Worm (Caenorhabditis elegans): ENCODE results near the gene sti-1.

sti-1 gene

DNA sequence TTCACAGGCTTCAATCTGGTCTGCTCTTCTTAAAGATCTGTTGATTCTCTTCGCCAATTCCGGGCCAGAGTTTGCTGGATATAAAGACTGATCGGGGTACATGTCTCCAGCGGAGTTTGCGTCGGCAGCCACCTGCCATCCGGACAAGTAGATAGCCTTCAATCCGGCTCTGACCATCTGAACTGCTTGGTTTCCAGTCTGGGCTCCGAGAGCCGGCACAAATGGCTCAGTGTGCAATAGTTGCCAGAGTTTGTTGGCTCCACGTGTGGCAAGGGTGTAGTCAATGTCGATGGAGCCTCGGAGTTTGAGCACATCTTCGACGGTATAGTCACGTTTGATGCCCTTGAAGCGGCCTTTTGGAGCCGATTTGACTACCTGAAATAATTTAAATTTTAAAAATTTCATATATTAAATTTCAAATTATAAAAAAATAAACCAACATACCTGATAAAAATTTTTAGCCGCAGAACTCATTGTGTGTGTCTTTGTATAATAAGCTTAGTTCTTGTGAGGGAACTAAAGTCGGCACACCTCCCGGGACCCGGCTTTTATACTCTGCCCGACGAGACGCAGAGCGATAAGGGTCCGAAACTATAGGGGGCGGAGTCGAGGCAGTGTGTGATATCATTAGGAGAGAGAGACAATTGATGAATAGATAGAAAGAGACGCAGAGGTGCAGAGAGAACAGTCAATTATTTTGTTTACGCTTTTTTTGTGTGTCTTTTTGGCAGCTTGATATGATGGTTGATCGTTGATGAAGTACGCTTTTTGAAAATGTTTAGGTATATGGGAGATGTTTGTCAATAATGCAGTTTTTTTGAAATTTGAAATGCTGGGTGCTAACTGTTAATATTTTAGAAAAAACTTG is 45.6 kb upstream of the sti-1 start, which contains the start of the genes icl-1 and srh-2 (continued):
- no peak for TF ChIP-seq lin-15B (tag; optimal IDR thresholded peaks at IDR 0.05)
- TF ChIP-seq nhr-28 (tag; optimal IDR thresholded peaks at IDR 0.05): no peak
- TF ChIP-seq nhr-90 (tag; optimal IDR thresholded peaks at IDR 0.05; ENCODE audit: poor library complexity): peak; percentile 76
- TF ChIP-seq nhr-77 (tag; optimal IDR thresholded peaks at IDR 0.05): peak; percentile 29
- TF ChIP-seq isw-1 (GFP tag; IDR thresholded peaks at IDR 0.05): no peak
- peak; percentile 14 for TF ChIP-seq ztf-4 (tag; optimal IDR thresholded peaks at IDR 0.05)
- TF ChIP-seq xbp-1 (tag; optimal IDR thresholded peaks at IDR 0.05): peak; percentile 45
- 0 out of 2 replicates have a peak, but pooled peaks have one; percentile 13 for TF ChIP-seq mab-9 (GFP tag; IDR thresholded peaks at IDR 0.05)
- TF ChIP-seq hlh-4 (tag; optimal IDR thresholded peaks at IDR 0.05): no peak
- no peak for TF ChIP-seq zag-1 (tag; optimal IDR thresholded peaks at IDR 0.05)
- TF ChIP-seq nhr-84 (tag; optimal IDR thresholded peaks at IDR 0.05): no peak
- TF ChIP-seq efl-1 (optimal IDR thresholded peaks at IDR 0.05): peak; percentile 40 to 49
- TF ChIP-seq efl-1 (GFP tag; optimal IDR thresholded peaks at IDR 0.05 in 1 of 2): peak in 1 of 2 experiments; percentile 91
- peak; percentile 95 for TF ChIP-seq nhr-71 (tag; optimal IDR thresholded peaks at IDR 0.05)
- TF ChIP-seq ets-5 (GFP tag; IDR thresholded peaks at IDR 0.05): no peak
- no peak for TF ChIP-seq ceh-90 (tag; optimal IDR thresholded peaks at IDR 0.05)
- TF ChIP-seq sup-37 (GFP tag; optimal IDR thresholded peaks at IDR 0.05): peak; percentile 59
- TF ChIP-seq blmp-1 (tag; optimal IDR thresholded peaks at IDR 0.05): peak; percentile 17
- TF ChIP-seq lir-3 (tag; optimal IDR thresholded peaks at IDR 0.05; ENCODE audit: poor library complexity): peak; percentile 69
- TF ChIP-seq zip-4 (GFP tag; optimal IDR thresholded peaks at IDR 0.05): peak; percentile 51
- TF ChIP-seq unc-62 (GFP tag; optimal IDR thresholded peaks at IDR 0.05): no peak
- peak; percentile 67 for TF ChIP-seq elt-2 (tag; optimal IDR thresholded peaks at IDR 0.05)
- peak; percentile 82 for TF ChIP-seq snu-23 (GFP tag; optimal IDR thresholded peaks at IDR 0.05)
- peak; percentile 92 for TF ChIP-seq nhr-85 (tag)
- TF ChIP-seq nhr-19 (GFP tag; conservative IDR thresholded peaks at IDR 0.05): peak; percentile 93
- TF ChIP-seq tlp-1 (tag; optimal IDR thresholded peaks at IDR 0.05): no peak
- no peak for TF ChIP-seq aha-1 (tag; optimal IDR thresholded peaks at IDR 0.05)
- peak; percentile 49 for TF ChIP-seq C04F5.9 (tag; optimal IDR thresholded peaks at IDR 0.05)
- TF ChIP-seq egl-27 (tag; optimal IDR thresholded peaks at IDR 0.05): no peak
- peak in 1 of 2 experiments; percentile 85 for TF ChIP-seq mdl-1 (tag; optimal IDR thresholded peaks at IDR 0.05)
- peak; percentile 41 for TF ChIP-seq pag-3 (tag; optimal IDR thresholded peaks at IDR 0.05; ENCODE audit: borderline replicate concordance, insufficient read depth)
- TF ChIP-seq irx-1 (tag; optimal IDR thresholded peaks at IDR 0.05): peak; percentile 14
- TF ChIP-seq nhr-47 (tag; optimal IDR thresholded peaks at IDR 0.05): peak; percentile 59
- peak in 1 of 2 experiments; percentile 27 for TF ChIP-seq ztf-11 (tag; optimal IDR thresholded peaks at IDR 0.05)
- TF ChIP-seq skn-1 (tag; optimal IDR thresholded peaks at IDR 0.05): no peak
- TF ChIP-seq ceh-63 (GFP tag; optimal IDR thresholded peaks at IDR 0.05): peak; percentile 54
- no peak for TF ChIP-seq ces-1 (GFP tag; optimal IDR thresholded peaks at IDR 0.05)
- no peak for TF ChIP-seq fkh-4 (tag; optimal IDR thresholded peaks at IDR 0.05; ENCODE audit: borderline replicate concordance)

DNA sequence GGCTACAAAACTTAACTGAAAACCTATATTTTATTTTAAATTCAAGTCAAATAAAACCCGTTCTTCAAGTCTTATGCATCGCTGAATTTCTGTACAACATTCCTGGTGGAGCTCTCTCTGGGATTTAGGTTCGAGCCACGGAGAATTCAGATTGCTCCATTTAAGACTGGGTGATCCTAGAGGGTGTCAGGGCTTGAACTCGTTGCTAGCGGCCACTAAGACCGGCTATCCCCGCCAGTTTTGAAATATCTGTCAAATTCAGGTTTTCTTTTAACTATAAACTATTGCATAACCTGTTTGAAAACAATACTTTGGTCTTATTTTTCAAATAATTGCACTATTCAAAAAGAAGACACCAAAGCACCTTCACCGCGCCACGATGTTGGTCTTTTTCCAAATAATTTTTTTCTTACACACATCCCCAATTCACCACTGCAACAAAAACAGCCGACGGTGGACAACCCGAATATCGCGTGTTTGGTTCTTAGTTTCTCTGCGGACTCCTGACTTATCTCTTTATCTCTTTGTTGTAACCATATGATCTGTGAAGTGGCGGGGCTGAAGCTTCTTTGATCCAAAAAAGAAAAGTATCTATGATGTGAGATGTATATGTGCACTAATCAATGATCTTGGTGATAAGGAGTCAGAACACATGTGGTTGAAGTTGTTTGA is 44.4 kb upstream of the sti-1 start:
- TF ChIP-seq aly-2 (tag; optimal IDR thresholded peaks at IDR 0.05): no peak
- TF ChIP-seq elt-2 (tag; optimal IDR thresholded peaks at IDR 0.05): peak; percentile 7
- no peak for TF ChIP-seq snpc-4 (tag; optimal IDR thresholded peaks at IDR 0.05)
- TF ChIP-seq ceh-63 (GFP tag; optimal IDR thresholded peaks at IDR 0.05): no peak
- peak; percentile 57 for TF ChIP-seq nhr-47 (tag; optimal IDR thresholded peaks at IDR 0.05)
- no peak for TF ChIP-seq C34B4.2 (tag; optimal IDR thresholded peaks at IDR 0.05)
- peak; percentile 68 for TF ChIP-seq unc-130 (tag; optimal IDR thresholded peaks at IDR 0.05)
- no peak for TF ChIP-seq fkh-8 (tag; optimal IDR thresholded peaks at IDR 0.05)
- TF ChIP-seq lin-13 (GFP tag; optimal IDR thresholded peaks at IDR 0.05): no peak
- TF ChIP-seq nhr-11 (tag; optimal IDR thresholded peaks at IDR 0.05): no peak
- no peak for TF ChIP-seq Y116A8C.19 (tag; optimal IDR thresholded peaks at IDR 0.05; ENCODE audit: borderline replicate concordance)
- no peak for TF ChIP-seq ceh-82 (tag; optimal IDR thresholded peaks at IDR 0.05)
- no peak for TF ChIP-seq ces-1 (GFP tag; optimal IDR thresholded peaks at IDR 0.05)
- no peak for TF ChIP-seq nhr-12 (tag; optimal IDR thresholded peaks at IDR 0.05)
- TF ChIP-seq nhr-77 (tag; optimal IDR thresholded peaks at IDR 0.05): no peak
- no peak for TF ChIP-seq sptf-1 (tag; optimal IDR thresholded peaks at IDR 0.05)
- TF ChIP-seq zag-1 (tag; optimal IDR thresholded peaks at IDR 0.05): no peak
- no peak for TF ChIP-seq nhr-76 (tag; optimal IDR thresholded peaks at IDR 0.05)
- no peak for TF ChIP-seq jun-1 (tag; optimal IDR thresholded peaks at IDR 0.05)
